Fruit fly (Drosophila melanogaster) Kc167 (cell line): Measurements from ENCODE around the gene Duba.
"Not testable (repeated sequence)": the region's sequence is repeated elsewhere in the genome, so short reads cannot be mapped to it uniquely, and the experiment has no call there.

Source experiments
- Myc ChIP-seq: fragments of >200 bp; optimal IDR thresholded peaks from 2 replicates; lab custom pipeline; 2017; ENCODE audit warnings: missing external identifiers
- Sin3A ChIP-seq: fragments of >200 bp; optimal IDR thresholded peaks from 2 replicates; lab custom pipeline; 2018; ENCODE audit warnings: missing external identifiers
- h ChIP-seq: fragments of >200 bp; optimal IDR thresholded peaks from 3 replicates; lab custom pipeline; 2018; ENCODE audit warnings: missing external identifiers
- insv ChIP-seq: fragments of >200 bp; optimal IDR thresholded peaks from 3 replicates; lab custom pipeline; 2018; ENCODE audit warnings: missing external identifiers
- psq ChIP-seq: fragments of >200 bp; optimal IDR thresholded peaks from 2 replicates; lab custom pipeline; 2017; ENCODE audit warnings: missing external identifiers
- ttk ChIP-seq: sonication (Bioruptor generic); optimal IDR thresholded peaks from 2 replicates; lab custom pipeline; 2017; ENCODE audit warnings: missing external identifiers

Gene Duba

DNA sequence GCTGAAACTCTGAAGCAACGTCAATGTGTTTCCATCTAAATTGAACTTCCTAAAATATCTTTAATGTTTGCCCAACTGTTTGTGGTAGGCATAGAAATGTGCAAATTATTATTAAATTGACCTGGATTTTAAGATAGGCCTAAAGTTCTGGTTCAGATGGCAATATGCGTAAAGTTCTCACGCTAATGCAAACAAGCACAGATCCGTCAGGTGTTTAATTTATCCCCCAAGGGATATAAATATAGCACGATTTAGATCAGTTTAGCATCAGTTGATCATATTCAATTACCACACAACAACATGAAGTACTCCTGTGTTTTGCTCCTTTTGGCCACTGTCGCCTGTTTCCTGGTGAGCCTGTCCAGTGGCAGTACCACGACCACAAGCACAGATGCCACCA is 19.9 kb downstream of the Duba start, which contains the start of gene CG7377:
Gene CG7377, plus strand, starts transcription at position 301 of the 400 bp plus-strand sequence.
- TF ChIP-seq h (lab: Kevin White, UChicago); ttk; psq (lab: Kevin White, UChicago): not testable (repeated sequence)

DNA sequence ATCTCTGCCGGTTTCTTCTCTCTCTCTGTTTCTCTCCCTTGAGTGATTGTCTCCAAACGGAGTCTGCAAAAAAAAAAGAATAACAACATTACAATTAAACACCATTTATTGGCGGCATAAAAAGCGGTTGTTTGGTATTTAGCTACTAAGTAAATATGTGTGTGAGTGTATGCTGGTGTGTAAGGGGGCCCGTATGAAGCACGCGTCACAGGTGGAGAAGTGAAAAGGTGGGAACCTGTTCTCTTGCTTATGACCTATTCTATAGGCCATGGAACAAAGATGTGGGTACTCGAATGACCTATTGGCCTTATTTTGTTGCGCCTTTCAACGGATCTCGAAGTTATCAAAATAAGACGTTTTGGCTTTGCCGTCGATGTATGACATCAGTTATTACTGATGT is 20.7 kb downstream of the Duba start:
- no peak for TF ChIP-seq Myc (lab: Kevin White, UChicago)
- no peak for TF ChIP-seq ttk
- no peak for TF ChIP-seq insv (lab: Kevin White, UChicago)
- TF ChIP-seq Sin3A (lab: Kevin White, UChicago), result no peak
- TF ChIP-seq h (lab: Kevin White, UChicago), result no peak
- no peak for TF ChIP-seq psq (lab: Kevin White, UChicago)

DNA sequence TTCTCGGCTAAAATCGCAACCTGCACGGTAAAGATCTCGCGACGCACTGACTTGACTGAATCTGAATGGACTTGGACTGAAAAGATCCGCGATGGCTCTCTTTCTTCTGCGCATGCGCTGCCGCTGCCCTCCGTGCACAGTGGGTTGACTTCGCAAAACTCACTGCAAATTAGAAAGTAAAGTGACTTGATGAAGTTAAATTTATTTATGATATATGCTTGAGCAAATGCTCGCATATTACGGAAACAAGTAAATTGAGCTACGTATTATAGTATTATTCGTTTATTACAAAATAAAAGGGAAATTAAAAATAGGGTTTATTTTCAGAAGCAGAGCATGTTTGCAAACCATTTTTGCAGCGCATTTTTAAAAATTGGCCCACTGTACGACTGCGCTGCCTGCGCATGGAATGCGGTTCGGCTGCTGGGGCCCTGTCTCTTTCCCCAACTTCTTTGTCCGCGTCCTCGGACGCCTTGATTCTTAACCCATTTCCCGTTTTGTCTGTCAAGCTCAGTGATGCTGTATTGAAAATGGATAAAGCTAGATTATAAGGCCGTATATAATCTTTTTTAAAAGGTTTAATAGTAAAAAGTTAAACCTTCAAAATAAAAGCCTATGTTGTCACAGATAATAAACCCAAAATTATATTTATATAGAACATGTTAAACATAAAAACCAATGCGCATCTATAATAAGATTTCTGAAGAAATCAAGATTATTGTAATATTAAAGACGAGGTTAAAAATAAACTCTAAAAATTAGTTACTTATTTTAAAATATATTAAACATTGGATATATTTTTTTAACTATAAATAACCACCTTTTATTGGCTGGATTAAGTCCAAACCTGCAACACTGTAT is 21.3 kb downstream of the Duba start, which contains the start of gene rt:
Gene rt, minus strand, starts transcription at position 51 of the 861 bp plus-strand sequence.
- TF ChIP-seq insv (lab: Kevin White, UChicago) (no peak), Myc (lab: Kevin White, UChicago) (no peak), psq (lab: Kevin White, UChicago) (no peak), h (lab: Kevin White, UChicago) (no peak), ttk (no peak), Sin3A (lab: Kevin White, UChicago) (no peak)

DNA sequence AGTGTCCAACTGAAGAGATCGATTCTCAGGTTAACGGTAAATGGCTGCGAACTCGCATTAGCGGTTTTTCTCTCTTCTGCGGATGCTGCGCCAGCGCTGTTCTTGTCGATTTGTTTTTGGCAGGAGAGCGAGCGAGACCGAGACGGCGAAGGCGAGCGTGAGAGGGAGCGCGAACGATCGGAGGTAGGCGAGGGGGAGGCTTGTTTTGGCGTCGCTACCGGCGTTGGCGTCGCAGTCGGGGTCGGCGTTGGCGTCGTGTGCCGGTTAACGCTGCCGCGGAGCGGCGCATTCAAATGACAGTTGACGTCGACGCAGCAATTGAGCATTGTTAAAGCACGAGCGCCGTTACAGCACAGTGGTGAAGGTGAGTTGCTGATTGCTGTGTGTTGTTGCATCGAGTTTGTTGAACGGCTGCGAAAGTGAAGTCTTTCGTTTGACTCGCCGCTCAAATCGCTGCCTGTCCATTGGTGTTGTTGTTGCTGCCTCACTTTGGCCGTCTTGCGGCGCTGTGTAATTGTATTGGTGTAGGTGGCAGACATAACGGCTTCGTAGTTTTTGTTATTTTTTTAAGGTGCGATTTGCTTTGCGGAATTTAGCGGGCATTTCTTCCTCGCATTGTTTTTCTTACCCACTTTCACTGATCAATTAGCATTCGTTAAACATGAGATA is 22.3 kb downstream of the Duba start:
- TF ChIP-seq Sin3A (lab: Kevin White, UChicago), result no peak
- TF ChIP-seq psq (lab: Kevin White, UChicago), result no peak
- TF ChIP-seq ttk, result no peak
- TF ChIP-seq Myc (lab: Kevin White, UChicago), result no peak
- TF ChIP-seq h (lab: Kevin White, UChicago), result no peak
- no peak for TF ChIP-seq insv (lab: Kevin White, UChicago)

DNA sequence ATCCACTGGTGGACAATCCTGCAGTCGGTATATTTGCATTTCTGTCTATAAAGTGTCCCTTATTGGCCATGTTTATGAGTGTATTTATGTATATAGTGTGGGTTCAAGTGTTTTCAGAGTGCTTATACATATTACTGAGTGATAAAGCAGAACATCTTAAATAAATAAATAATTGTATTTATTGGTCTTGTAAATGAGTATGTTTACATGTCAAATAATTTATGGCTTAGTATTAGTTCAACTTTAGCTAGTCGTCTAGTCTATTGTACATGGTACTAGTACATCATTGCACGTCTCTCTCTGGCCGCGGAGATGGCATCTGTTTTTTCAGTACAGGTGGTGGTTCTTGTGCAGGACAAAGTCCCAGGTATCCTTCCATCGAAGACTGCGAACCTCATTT is 25.3 kb downstream of the Duba start, which contains the start of gene CG32086:
Gene CG32086, minus strand, starts transcription at position 101 of the 400 bp plus-strand sequence.
- TF ChIP-seq psq (lab: Kevin White, UChicago) (no peak), Sin3A (lab: Kevin White, UChicago) (no peak), h (lab: Kevin White, UChicago) (no peak), Myc (lab: Kevin White, UChicago) (no peak), ttk (no peak), insv (lab: Kevin White, UChicago) (no peak)

DNA sequence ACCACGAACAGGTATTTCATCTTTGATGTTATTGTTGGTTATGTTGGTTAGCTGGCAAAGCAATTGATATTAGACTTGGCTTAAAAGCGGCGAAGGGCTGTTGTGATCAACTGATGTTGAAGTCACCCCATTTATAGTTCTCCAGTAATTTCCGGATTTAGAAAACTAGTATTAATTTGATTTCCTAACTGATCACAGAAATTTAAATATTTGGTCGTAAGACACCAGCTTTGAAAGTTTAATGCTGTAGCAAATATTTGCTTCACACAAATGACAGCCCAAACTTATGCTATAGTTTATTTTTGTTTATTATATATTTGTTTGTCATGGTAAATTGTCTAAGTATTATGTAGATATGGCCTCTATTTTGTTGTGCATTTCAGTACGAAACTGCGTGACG is 27.2 kb downstream of the Duba start, which contains the start of gene CG33269:
Gene CG33269, minus strand, starts transcription at position 101 of the 400 bp plus-strand sequence.
- TF ChIP-seq insv (lab: Kevin White, UChicago) (no peak), Myc (lab: Kevin White, UChicago) (no peak), psq (lab: Kevin White, UChicago) (no peak), h (lab: Kevin White, UChicago) (no peak), Sin3A (lab: Kevin White, UChicago) (no peak), ttk (no peak)

DNA sequence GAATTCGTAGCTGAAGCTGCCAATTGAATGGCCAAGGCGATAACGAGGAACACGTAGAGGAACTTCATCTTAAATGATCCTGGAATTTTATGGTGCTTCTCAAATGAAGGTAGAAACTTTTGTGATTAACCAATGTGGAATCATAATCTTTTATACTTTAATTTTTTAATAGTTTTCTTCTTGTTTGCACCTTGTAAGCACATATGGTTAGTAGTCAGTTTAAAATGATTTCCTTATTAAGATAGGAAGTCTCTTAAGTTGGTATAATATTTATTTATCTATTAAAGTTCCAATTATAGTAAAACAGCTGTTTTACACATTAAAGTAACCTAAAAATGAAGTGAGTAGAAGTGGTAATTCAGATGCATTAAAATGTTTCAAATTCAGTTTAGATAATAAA is 28.3 kb downstream of the Duba start, which contains the start of gene CG43391:
Gene CG43391, minus strand, starts transcription at position 101 of the 400 bp plus-strand sequence.
- no peak for TF ChIP-seq insv (lab: Kevin White, UChicago)
- no peak for TF ChIP-seq ttk
- TF ChIP-seq Sin3A (lab: Kevin White, UChicago), result no peak
- TF ChIP-seq Myc (lab: Kevin White, UChicago), result no peak
- no peak for TF ChIP-seq h (lab: Kevin White, UChicago)
- no peak for TF ChIP-seq psq (lab: Kevin White, UChicago)

DNA sequence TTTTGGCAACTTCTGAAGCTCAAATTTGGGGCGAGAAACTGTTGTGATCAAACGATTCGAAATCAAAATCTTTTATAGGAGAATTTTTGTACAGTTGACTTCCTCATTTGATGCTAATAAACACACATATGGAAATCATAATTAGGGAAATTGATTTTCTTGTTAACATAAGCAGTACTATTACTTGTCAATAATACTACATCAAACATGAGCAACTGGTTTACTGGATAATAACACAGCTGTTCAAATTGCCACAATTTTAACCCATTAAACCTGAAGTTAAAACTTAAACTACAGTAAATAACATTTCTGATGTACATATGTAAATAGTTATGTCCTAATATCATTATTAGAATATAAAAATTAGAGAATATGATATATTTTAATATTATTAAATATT is 29.3 kb downstream of the Duba start, which contains the start of gene CG43390:
Gene CG43390, minus strand, starts transcription at position 32 of the 400 bp plus-strand sequence.
- TF ChIP-seq Myc (lab: Kevin White, UChicago) (no peak), insv (lab: Kevin White, UChicago) (no peak), h (lab: Kevin White, UChicago) (no peak), ttk (no peak), Sin3A (lab: Kevin White, UChicago) (no peak), psq (lab: Kevin White, UChicago) (no peak)

DNA sequence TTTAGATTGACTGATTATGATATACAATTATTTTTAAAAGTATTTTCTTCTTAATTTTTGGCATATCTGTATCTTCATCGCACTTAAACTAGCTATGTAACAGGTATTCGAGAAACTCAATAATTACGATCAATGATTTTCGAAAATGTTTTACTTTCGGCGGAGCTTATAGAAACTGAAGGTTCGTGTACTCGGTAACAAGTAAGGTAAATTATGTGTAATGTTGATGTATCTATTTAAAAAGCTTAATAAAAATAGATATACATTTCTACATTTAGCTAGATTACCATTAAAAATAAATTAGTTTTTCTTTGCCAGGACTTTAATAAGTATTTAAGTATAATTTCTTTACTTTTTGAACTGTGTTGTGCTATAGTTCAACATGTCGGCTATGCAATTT is 30.4 kb downstream of the Duba start:
- TF ChIP-seq h (lab: Kevin White, UChicago) (no peak), psq (lab: Kevin White, UChicago) (no peak), Myc (lab: Kevin White, UChicago) (no peak), Sin3A (lab: Kevin White, UChicago) (no peak), ttk (no peak), insv (lab: Kevin White, UChicago) (no peak)

DNA sequence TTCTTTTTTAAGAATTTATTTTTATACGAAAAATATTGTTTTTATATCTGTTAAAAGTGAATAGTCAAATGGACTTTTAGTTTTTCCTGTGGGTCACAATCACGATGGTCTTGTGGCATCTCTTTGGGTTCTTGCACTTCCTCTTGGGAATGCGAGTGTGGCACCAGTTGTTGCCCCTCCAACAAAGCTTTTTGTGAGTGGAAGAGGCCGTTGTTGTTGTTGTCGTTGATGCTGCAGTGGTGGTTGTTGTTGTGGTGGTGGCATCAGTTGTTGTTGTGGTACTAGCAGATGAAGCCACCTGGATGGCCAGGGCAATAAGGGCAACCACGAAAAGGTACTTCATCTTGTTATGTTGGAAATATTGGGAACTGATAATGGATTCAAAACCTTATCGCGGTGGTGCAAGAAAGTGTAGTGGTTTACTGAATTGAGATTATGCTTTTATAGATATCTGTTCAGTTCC is 31.0 kb downstream of the Duba start, which contains the start of gene CG33270:
Gene CG33270, minus strand, starts transcription at position 413 of the 463 bp plus-strand sequence.
- TF ChIP-seq ttk (no peak), psq (lab: Kevin White, UChicago) (no peak), Sin3A (lab: Kevin White, UChicago) (no peak), Myc (lab: Kevin White, UChicago) (no peak)

DNA sequence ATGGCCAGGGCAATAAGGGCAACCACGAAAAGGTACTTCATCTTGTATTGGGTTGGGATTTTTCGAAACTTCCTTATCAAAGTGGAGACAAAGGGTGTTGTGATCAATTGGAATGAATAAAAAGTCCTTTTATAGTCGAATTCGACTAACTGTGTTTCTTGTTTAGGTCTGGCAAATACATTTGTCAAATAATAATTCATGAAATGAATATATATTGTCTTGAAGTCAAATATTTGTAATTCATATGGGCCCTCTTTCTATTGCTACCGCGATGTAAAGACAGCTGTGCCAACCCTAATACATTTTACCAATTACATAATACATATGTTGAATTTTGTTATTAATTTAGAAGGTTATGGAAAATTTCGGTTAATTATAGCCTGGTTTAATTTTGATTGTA is 31.9 kb downstream of the Duba start, which contains the start of gene CG33271:
Gene CG33271, minus strand, starts transcription at position 101 of the 400 bp plus-strand sequence.
- TF ChIP-seq ttk, result no peak
- no peak for TF ChIP-seq h (lab: Kevin White, UChicago)
- no peak for TF ChIP-seq Myc (lab: Kevin White, UChicago)
- no peak for TF ChIP-seq psq (lab: Kevin White, UChicago)
- no peak for TF ChIP-seq Sin3A (lab: Kevin White, UChicago)
- TF ChIP-seq insv (lab: Kevin White, UChicago), result no peak
